Worm (Caenorhabditis elegans) whole organism, L3 larva: ENCODE results near the gene C18H7.1.

Experiments
- ZK546.5 ChIP-seq: sonication (generic microtip); optimal IDR thresholded peaks from 2 replicates; lab custom pipeline; 2017; ENCODE audit warnings: missing biosample characterization, missing genetic modification characterization
- aly-2 ChIP-seq: fragments of 150-350 bp; optimal IDR thresholded peaks from 2 replicates; lab custom pipeline; 2014; ENCODE audit warnings: missing biosample characterization, missing genetic modification characterization
- ama-1 ChIP-seq: fragments of 150-350 bp; optimal IDR thresholded peaks from 2 replicates; lab custom pipeline; 2018
- elt-2 ChIP-seq: sonication (generic microtip); optimal IDR thresholded peaks from 2 replicates; lab custom pipeline; 2016; ENCODE audit warnings: missing genetic modification reagents, mild to moderate bottlenecking, missing genetic modification characterization, missing compliant biosample characterization
- nhr-11 ChIP-seq: fragments of 150-350 bp; optimal IDR thresholded peaks from 2 replicates; lab custom pipeline; 2014; ENCODE audit warnings: missing biosample characterization, missing genetic modification characterization
- nhr-12 ChIP-seq: fragments of 150-350 bp; optimal IDR thresholded peaks from 2 replicates; lab custom pipeline; 2014; ENCODE audit warnings: missing biosample characterization, missing genetic modification characterization
- nhr-237 ChIP-seq: fragments of 150-350 bp; optimal IDR thresholded peaks from 2 replicates; lab custom pipeline; 2014; ENCODE audit warnings: missing biosample characterization, missing genetic modification characterization
- nhr-25 ChIP-seq: sonication (generic microtip); optimal IDR thresholded peaks from 2 replicates; lab custom pipeline; 2017; ENCODE audit warnings: missing biosample characterization, missing genetic modification characterization
- nhr-76 ChIP-seq: fragments of 150-350 bp; sonication (generic microtip); optimal IDR thresholded peaks from 5 replicates; lab custom pipeline; 2014; ENCODE audit warnings: missing biosample characterization, missing genetic modification characterization
- sea-2 ChIP-seq: fragments of 150-350 bp; sonication (generic microtip); optimal IDR thresholded peaks from 4 replicates; lab custom pipeline; 2014; ENCODE audit warnings: missing biosample characterization, missing genetic modification reagents, missing genetic modification characterization
- zag-1 ChIP-seq: fragments of 150-350 bp; optimal IDR thresholded peaks from 2 replicates; lab custom pipeline; 2014; ENCODE audit warnings: missing biosample characterization, missing genetic modification characterization

DNA sequence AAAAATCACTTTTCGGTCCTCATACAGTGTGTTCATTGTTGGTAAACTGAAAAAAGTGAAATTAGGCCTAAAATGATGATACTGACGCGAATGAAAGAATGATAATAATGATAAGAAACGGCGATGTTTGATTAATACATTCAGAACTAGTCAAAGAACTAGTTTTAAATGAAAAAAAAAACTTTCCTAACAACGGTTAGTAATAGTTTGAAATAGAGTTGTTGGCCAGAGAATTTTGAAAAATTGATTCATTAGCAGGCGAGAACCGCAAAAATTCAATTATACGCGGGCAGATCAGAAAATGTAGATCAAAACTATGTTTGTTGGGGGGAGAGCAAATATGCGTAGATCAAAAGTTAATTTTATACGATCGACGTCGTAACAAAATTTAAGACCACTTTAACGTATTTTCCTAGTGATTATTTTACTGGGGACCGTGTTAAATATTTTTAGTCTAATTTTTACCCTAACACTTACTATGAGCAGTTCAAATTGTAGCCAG is 44.5 kb upstream of the C18H7.1 start, which contains the start of gene F56A11.5:
- TF ChIP-seq zag-1 (no peak), nhr-237 (tag; lab: Kevin White, UChicago) (no peak), ZK546.5 (no peak), ama-1 (lab: Kevin White, UChicago) (no peak), nhr-76 (tag; lab: Kevin White, UChicago) (no peak), sea-2 (GFP tag; lab: Kevin White, UChicago) (no peak), aly-2 (tag; lab: Kevin White, UChicago) (no peak), nhr-11 (tag; lab: Kevin White, UChicago) (no peak), nhr-25 (no peak), elt-2 (no peak), nhr-12 (no peak)
